Worm (Caenorhabditis elegans) whole organism, L2 larva: ENCODE data around the gene cyp-13A8.

Source experiments
- C34F6.9 ChIP-seq: fragments of 150-350 bp; optimal IDR thresholded peaks from 2 replicates; lab custom pipeline; 2014; ENCODE audit warnings: missing biosample characterization, missing genetic modification characterization
- R02D3.7 ChIP-seq: fragments of 150-350 bp; optimal IDR thresholded peaks from 2 replicates; lab custom pipeline; 2014; ENCODE audit warnings: missing biosample characterization, missing genetic modification characterization
- Y55F3AM.14 ChIP-seq: fragments of 200-800 bp; sonication (Bioruptor generic); optimal IDR thresholded peaks from 2 replicates; lab custom pipeline; 2018; ENCODE audit warnings: mild to moderate bottlenecking, missing genetic modification characterization, missing compliant biosample characterization
- aly-2 ChIP-seq: fragments of 150-350 bp; optimal IDR thresholded peaks from 2 replicates; lab custom pipeline; 2014; ENCODE audit warnings: missing biosample characterization, missing genetic modification characterization
- blmp-1 ChIP-seq: sonication (generic microtip); optimal IDR thresholded peaks from 2 replicates; lab custom pipeline; 2017; ENCODE audit warnings: missing genetic modification characterization, mild to moderate bottlenecking, missing compliant biosample characterization, antibody characterized with exemption, moderate library complexity; ENCODE audit not compliant: insufficient read depth
- dmd-4 ChIP-seq: sonication (generic microtip); optimal IDR thresholded peaks from 2 replicates; lab custom pipeline; 2017; ENCODE audit warnings: missing biosample characterization, missing genetic modification characterization
- egl-27 ChIP-seq: sonication (generic microtip); optimal IDR thresholded peaks from 3 replicates; lab custom pipeline; 2017; ENCODE audit warnings: missing biosample characterization, missing genetic modification reagents, missing genetic modification characterization
- fos-1 ChIP-seq: fragments of 150-350 bp; optimal IDR thresholded peaks from 2 replicates; lab custom pipeline; 2014; ENCODE audit warnings: missing biosample characterization, missing genetic modification characterization
- gmeb-1 ChIP-seq: fragments of 150-350 bp; optimal IDR thresholded peaks from 2 replicates; lab custom pipeline; 2014; ENCODE audit warnings: missing biosample characterization, missing genetic modification characterization
- lin-11 ChIP-seq: fragments of 150-350 bp; sonication (generic microtip); optimal IDR thresholded peaks from 2 replicates; lab custom pipeline; 2014; ENCODE audit warnings: missing biosample characterization, missing genetic modification characterization, inconsistent platforms, mixed read lengths
- lin-13 ChIP-seq: fragments of 150-350 bp; optimal IDR thresholded peaks from 2 replicates; lab custom pipeline; 2014; ENCODE audit warnings: missing biosample characterization, missing genetic modification reagents, missing genetic modification characterization
- mbf-1 ChIP-seq: sonication (generic microtip); optimal IDR thresholded peaks from 2 replicates; lab custom pipeline; 2017; ENCODE audit warnings: missing biosample characterization, missing genetic modification characterization
- mdl-1 ChIP-seq, 2 experiments: fragments of 150-350 bp in 1 of 2; sonication (generic microtip) in 1 of 2; optimal IDR thresholded peaks; 2 replicates each; lab custom pipeline; 2017; ENCODE audit warnings: missing biosample characterization in 2 of 2, missing genetic modification characterization in 2 of 2
- nhr-10 ChIP-seq: sonication (generic microtip); optimal IDR thresholded peaks from 2 replicates; lab custom pipeline; 2017; ENCODE audit warnings: missing biosample characterization, missing genetic modification characterization
- nhr-11 ChIP-seq: fragments of 150-350 bp; optimal IDR thresholded peaks from 2 replicates; lab custom pipeline; 2014; ENCODE audit warnings: missing biosample characterization, missing genetic modification characterization
- nhr-129 ChIP-seq: fragments of 150-350 bp; optimal IDR thresholded peaks from 2 replicates; lab custom pipeline; 2014; ENCODE audit warnings: missing biosample characterization, missing genetic modification characterization
- nhr-21 ChIP-seq: fragments of 150-350 bp; optimal IDR thresholded peaks from 2 replicates; lab custom pipeline; 2014; ENCODE audit warnings: missing biosample characterization, missing genetic modification characterization
- nhr-237 ChIP-seq: fragments of 150-350 bp; optimal IDR thresholded peaks from 2 replicates; lab custom pipeline; 2014; ENCODE audit warnings: missing biosample characterization, missing genetic modification characterization
- nhr-25 ChIP-seq: fragments of 150-350 bp; sonication (generic microtip); optimal IDR thresholded peaks from 3 replicates; lab custom pipeline; 2014; ENCODE audit warnings: missing biosample characterization, missing genetic modification characterization
- nhr-6 ChIP-seq: fragments of 150-350 bp; optimal IDR thresholded peaks from 2 replicates; lab custom pipeline; 2014; ENCODE audit warnings: missing biosample characterization, missing genetic modification characterization
- nhr-77 ChIP-seq: fragments of 150-350 bp; optimal IDR thresholded peaks from 2 replicates; lab custom pipeline; 2014; ENCODE audit warnings: missing biosample characterization, missing genetic modification characterization
- peb-1 ChIP-seq: fragments of 150-350 bp; optimal IDR thresholded peaks from 2 replicates; lab custom pipeline; 2014; ENCODE audit warnings: missing biosample characterization, missing genetic modification characterization
- sem-4 ChIP-seq: fragments of 150-350 bp; optimal IDR thresholded peaks from 2 replicates; lab custom pipeline; 2014; ENCODE audit warnings: missing biosample characterization, missing genetic modification reagents, missing genetic modification characterization
- sma-3 ChIP-seq: sonication (generic microtip); optimal IDR thresholded peaks from 2 replicates; lab custom pipeline; 2016; ENCODE audit warnings: missing genetic modification reagents, missing genetic modification characterization, missing compliant biosample characterization
- snpc-4 ChIP-seq: fragments of 150-350 bp; optimal IDR thresholded peaks from 2 replicates; lab custom pipeline; 2014; ENCODE audit warnings: missing biosample characterization, missing genetic modification characterization
- unc-39 ChIP-seq: fragments of 150-350 bp; optimal IDR thresholded peaks from 2 replicates; lab custom pipeline; 2014; ENCODE audit warnings: missing biosample characterization, missing genetic modification characterization
- unc-55 ChIP-seq: fragments of 150-350 bp; sonication (generic microtip); optimal IDR thresholded peaks from 3 replicates; lab custom pipeline; 2014; ENCODE audit warnings: missing biosample characterization, missing genetic modification reagents, missing genetic modification characterization
- unc-62 ChIP-seq: fragments of 150-350 bp; optimal IDR thresholded peaks from 2 replicates; lab custom pipeline; 2014; ENCODE audit warnings: missing biosample characterization, missing genetic modification reagents, missing genetic modification characterization
- zag-1 ChIP-seq: fragments of 150-350 bp; optimal IDR thresholded peaks from 2 replicates; lab custom pipeline; 2014; ENCODE audit warnings: missing biosample characterization, missing genetic modification characterization
- ztf-1 ChIP-seq: fragments of 200-800 bp; sonication (Bioruptor generic); conservative IDR thresholded peaks from 2 replicates; pipeline ENCODE4 v1.3.6; 2022; ENCODE audit warnings: missing genetic modification characterization, missing compliant biosample characterization
- ztf-11 ChIP-seq: sonication (generic microtip); optimal IDR thresholded peaks from 2 replicates; lab custom pipeline; 2017; ENCODE audit warnings: missing biosample characterization, missing genetic modification characterization
- ztf-4 ChIP-seq: fragments of 150-350 bp; optimal IDR thresholded peaks from 2 replicates; lab custom pipeline; 2014; ENCODE audit warnings: missing biosample characterization, missing genetic modification characterization

The cyp-13A8 gene

DNA sequence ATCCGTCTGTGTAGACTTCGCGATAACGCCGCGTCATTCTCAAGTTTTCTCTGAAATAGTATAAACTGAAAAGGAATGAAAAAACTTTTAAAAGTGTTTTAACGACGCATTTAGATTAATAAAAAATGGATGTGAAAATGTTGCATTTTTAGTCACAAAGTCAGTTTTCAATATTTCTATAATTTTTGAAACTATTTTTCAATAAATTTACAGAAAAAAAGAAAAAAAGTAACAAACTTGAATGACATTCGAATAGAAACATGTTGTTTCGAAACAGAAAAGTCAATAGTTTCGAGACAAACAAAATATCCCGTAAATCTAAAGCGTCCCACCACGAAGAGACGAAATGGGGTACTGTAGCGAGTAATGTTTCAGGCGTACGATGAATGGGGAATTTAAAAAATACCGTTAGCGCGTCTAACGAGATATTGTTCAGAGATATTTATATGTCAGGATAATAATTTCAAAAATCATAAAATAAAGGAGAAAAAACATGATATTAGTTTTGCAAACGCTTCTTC lies 34.7 kb upstream of the cyp-13A8 start, which contains the start of gene rnh-1.2:
TSS of gene rnh-1.2 (minus strand) at position 51 of the 521 bp plus-strand sequence.
- TF ChIP-seq C34F6.9 (tag; lab: Kevin White, UChicago) (no peak), blmp-1 (tag; lab: Kevin White, UChicago) (no peak), gmeb-1 (tag; lab: Kevin White, UChicago) (no peak), lin-13 (GFP tag; lab: Kevin White, UChicago) (no peak), aly-2 (tag; lab: Kevin White, UChicago) (no peak), nhr-129 (tag; lab: Kevin White, UChicago) (no peak), unc-62 (GFP tag; lab: Kevin White, UChicago) (no peak)

DNA sequence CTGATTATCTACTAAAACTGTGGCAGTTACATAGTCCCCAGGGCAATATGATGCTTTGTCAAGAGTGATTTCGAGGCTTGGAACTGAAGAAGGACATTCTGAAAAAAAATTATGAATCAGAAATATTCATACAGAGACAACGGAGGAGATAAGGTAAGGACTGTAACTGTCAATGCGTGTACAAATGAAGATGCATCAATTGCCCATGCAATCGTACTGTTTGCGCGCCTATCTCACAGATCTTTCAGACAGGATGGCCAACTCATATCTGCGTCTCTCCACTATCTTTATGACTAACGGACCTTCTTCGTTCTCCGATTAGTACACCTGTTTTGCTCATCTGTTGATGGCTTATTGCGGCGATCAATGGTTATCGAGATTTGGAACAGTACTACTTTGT lies 32.9 kb upstream of the cyp-13A8 start, which contains the start of gene ZK938.11:
TSS of gene ZK938.11 (minus strand) at position 101 of the 400 bp plus-strand sequence.
- TF ChIP-seq mbf-1 (tag; lab: Kevin White, UChicago) (no peak), unc-39 (tag; lab: Kevin White, UChicago) (no peak), sem-4 (no peak), lin-13 (GFP tag; lab: Kevin White, UChicago) (no peak), zag-1 (no peak), lin-11 (tag; lab: Kevin White, UChicago) (no peak), nhr-129 (tag; lab: Kevin White, UChicago) (no peak), ztf-4 (no peak), nhr-237 (tag; lab: Kevin White, UChicago) (no peak), egl-27 (no peak), nhr-25 (no peak), ztf-1 (GFP tag; lab: Robert Waterston, UW) (no peak), Y55F3AM.14 (GFP tag; lab: Kevin White, UChicago) (no peak), nhr-77 (no peak), nhr-21 (tag; lab: Kevin White, UChicago) (no peak), unc-55 (GFP tag; lab: Kevin White, UChicago) (no peak), mdl-1 (tag; optimal IDR thresholded peaks at IDR 0.05; lab: Kevin White, UChicago) (no peak), peb-1 (tag; lab: Kevin White, UChicago) (no peak), nhr-11 (tag; lab: Kevin White, UChicago) (no peak)

DNA sequence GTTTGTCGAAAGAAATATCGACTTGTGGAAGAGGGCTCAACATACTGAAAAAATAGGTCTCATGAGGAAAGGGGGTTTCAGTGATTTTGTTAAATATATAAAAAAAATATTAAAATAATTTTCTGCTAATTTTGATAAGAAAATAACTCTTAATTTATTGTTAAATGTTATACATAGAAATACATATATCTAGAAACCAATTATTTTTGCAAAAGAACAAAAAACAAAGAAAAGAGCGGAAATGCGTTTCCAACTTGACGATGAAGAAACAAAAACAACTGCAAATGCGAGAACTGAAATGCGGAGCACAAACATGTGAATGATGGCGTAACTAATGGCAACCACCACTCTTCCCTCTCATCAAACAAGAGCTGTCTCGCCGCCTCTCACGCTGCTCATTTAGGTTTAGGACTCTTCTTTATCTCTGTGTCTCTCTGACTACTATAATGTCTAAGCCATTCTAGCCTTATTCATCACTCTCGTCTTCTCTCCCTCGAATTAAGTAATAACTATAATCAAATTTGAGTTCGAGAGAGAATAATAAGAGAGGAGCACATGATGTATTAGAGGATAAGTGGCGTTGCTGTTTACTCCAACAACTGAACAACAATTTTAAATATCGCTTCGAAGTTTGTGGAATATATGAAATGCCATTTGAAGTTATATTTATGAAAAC lies 31.0 kb upstream of the cyp-13A8 start, which contains the start of gene arrd-4:
TSS of gene arrd-4 (minus strand) at position 51 of the 676 bp plus-strand sequence.
- TF ChIP-seq unc-39 (tag; lab: Kevin White, UChicago), result no peak
- peak; percentile 6 for TF ChIP-seq lin-11 (tag; lab: Kevin White, UChicago)

DNA sequence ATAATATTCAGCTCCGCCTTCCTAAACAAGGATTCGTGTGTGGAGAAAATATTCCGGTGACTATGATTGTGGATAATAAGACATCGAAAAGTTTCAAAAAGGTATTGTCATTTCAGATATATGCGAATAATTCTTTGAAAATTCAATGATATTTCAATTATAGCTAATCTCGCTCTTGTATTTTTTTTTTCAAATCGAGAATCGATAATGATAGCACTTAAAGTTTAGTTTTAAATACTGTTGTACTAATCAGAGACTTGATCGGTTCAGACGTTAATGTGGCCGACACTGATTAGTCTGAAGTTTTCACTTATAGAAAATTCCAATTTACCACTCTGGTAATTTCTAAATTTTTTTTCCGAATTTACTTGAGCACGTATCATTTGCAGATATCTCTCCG lies 28.6 kb upstream of the cyp-13A8 start:
- no peak for TF ChIP-seq nhr-6
- no peak for TF ChIP-seq mdl-1 (tag; optimal IDR thresholded peaks at IDR 0.05; lab: Kevin White, UChicago)
- no peak for TF ChIP-seq nhr-237 (tag; lab: Kevin White, UChicago)
- TF ChIP-seq nhr-25, result no peak
- TF ChIP-seq zag-1, result no peak
- no peak for TF ChIP-seq snpc-4 (tag; lab: Kevin White, UChicago)
- no peak for TF ChIP-seq unc-62 (GFP tag; lab: Kevin White, UChicago)
- TF ChIP-seq C34F6.9 (tag; lab: Kevin White, UChicago), result no peak
- TF ChIP-seq peb-1 (tag; lab: Kevin White, UChicago), result no peak

DNA sequence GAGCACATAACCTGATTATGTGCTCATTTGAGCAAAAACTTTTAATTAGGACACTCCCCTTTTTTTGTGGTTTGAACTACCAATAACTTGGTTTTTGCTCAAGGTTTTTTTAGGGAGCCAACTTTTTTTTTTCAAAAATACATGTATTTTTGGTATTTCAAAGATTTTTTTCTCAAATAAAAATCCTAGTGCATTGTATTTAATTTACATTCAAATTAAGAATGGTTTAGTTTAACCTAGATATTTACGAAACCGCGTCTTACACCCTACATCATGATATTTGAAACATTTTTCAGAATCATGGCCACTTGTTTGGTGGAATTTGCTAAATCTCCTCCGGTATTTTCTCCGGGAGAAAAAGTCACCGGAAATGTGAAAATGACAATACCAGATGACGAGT lies 27.6 kb upstream of the cyp-13A8 start, which contains the start of gene arrd-5:
TSS of gene arrd-5 (plus strand) at position 301 of the 400 bp plus-strand sequence.
- TF ChIP-seq nhr-25 (no peak), fos-1 (tag; lab: Kevin White, UChicago) (no peak), blmp-1 (tag; lab: Kevin White, UChicago) (no peak), peb-1 (tag; lab: Kevin White, UChicago) (no peak), unc-62 (GFP tag; lab: Kevin White, UChicago) (no peak), nhr-237 (tag; lab: Kevin White, UChicago) (no peak), dmd-4 (tag; lab: Kevin White, UChicago) (no peak), aly-2 (tag; lab: Kevin White, UChicago) (no peak), sma-3 (GFP tag; lab: Kevin White, UChicago) (no peak), R02D3.7 (tag; lab: Kevin White, UChicago) (no peak), C34F6.9 (tag; lab: Kevin White, UChicago) (no peak), unc-55 (GFP tag; lab: Kevin White, UChicago) (no peak), ztf-11 (tag; lab: Kevin White, UChicago) (no peak), nhr-10 (tag; lab: Kevin White, UChicago) (no peak)
